Worm (Caenorhabditis elegans) whole organism, L2 larva: ENCODE data around the gene tmem-131.
A peak's percentile ranks its signal among the peaks of the same experiment; 100 is the strongest.
"Not testable (repeated sequence)": the region's sequence is repeated elsewhere in the genome, so short reads cannot be mapped to it uniquely, and the experiment has no call there.

Experiments
- C34F6.9 ChIP-seq: fragments of 150-350 bp; optimal IDR thresholded peaks from 2 replicates; lab custom pipeline; 2014; ENCODE audit warnings: missing biosample characterization, missing genetic modification characterization
- F13H6.1 ChIP-seq: sonication (generic microtip); optimal IDR thresholded peaks from 2 replicates; lab custom pipeline; 2016; ENCODE audit warnings: missing genetic modification characterization, missing compliant biosample characterization
- Y55F3AM.14 ChIP-seq: fragments of 200-800 bp; sonication (Bioruptor generic); optimal IDR thresholded peaks from 2 replicates; lab custom pipeline; 2018; ENCODE audit warnings: mild to moderate bottlenecking, missing genetic modification characterization, missing compliant biosample characterization
- ZK546.5 ChIP-seq: sonication (generic microtip); optimal IDR thresholded peaks from 2 replicates; lab custom pipeline; 2017; ENCODE audit warnings: missing biosample characterization, missing genetic modification characterization
- ama-1 ChIP-seq: fragments of 150-350 bp; optimal IDR thresholded peaks from 2 replicates; lab custom pipeline; 2018; ENCODE audit warnings: inconsistent platforms
- blmp-1 ChIP-seq: sonication (generic microtip); optimal IDR thresholded peaks from 2 replicates; lab custom pipeline; 2017; ENCODE audit warnings: missing genetic modification characterization, mild to moderate bottlenecking, missing compliant biosample characterization, antibody characterized with exemption, moderate library complexity; ENCODE audit not compliant: insufficient read depth
- ceh-82 ChIP-seq: fragments of 150-350 bp; optimal IDR thresholded peaks from 2 replicates; lab custom pipeline; 2014; ENCODE audit warnings: missing biosample characterization, missing genetic modification characterization
- crh-2 ChIP-seq: sonication (generic microtip); optimal IDR thresholded peaks from 2 replicates; lab custom pipeline; 2017; ENCODE audit warnings: missing biosample characterization, missing genetic modification characterization
- dmd-4 ChIP-seq: sonication (generic microtip); optimal IDR thresholded peaks from 2 replicates; lab custom pipeline; 2017; ENCODE audit warnings: missing biosample characterization, missing genetic modification characterization
- egl-27 ChIP-seq: sonication (generic microtip); optimal IDR thresholded peaks from 3 replicates; lab custom pipeline; 2017; ENCODE audit warnings: missing biosample characterization, missing genetic modification reagents, missing genetic modification characterization
- fos-1 ChIP-seq: fragments of 150-350 bp; optimal IDR thresholded peaks from 2 replicates; lab custom pipeline; 2014; ENCODE audit warnings: missing biosample characterization, missing genetic modification characterization
- gmeb-1 ChIP-seq: fragments of 150-350 bp; optimal IDR thresholded peaks from 2 replicates; lab custom pipeline; 2014; ENCODE audit warnings: missing biosample characterization, missing genetic modification characterization
- lin-11 ChIP-seq: fragments of 150-350 bp; sonication (generic microtip); optimal IDR thresholded peaks from 2 replicates; lab custom pipeline; 2014; ENCODE audit warnings: missing biosample characterization, missing genetic modification characterization, inconsistent platforms, mixed read lengths
- lin-13 ChIP-seq: fragments of 150-350 bp; optimal IDR thresholded peaks from 2 replicates; lab custom pipeline; 2014; ENCODE audit warnings: missing biosample characterization, missing genetic modification reagents, missing genetic modification characterization
- lin-39 ChIP-seq: fragments of 150-350 bp; optimal IDR thresholded peaks from 2 replicates; lab custom pipeline; 2014; ENCODE audit warnings: missing biosample characterization, missing genetic modification reagents, missing genetic modification characterization
- lsy-2 ChIP-seq, 2 experiments: fragments of 150-350 bp in 1 of 2; sonication (generic microtip) in 1 of 2; optimal IDR thresholded peaks; 2 replicates each; lab custom pipeline; 2014 to 2017; ENCODE audit warnings: missing biosample characterization in 2 of 2, missing genetic modification characterization in 2 of 2
- mab-5 ChIP-seq: fragments of 150-350 bp; optimal IDR thresholded peaks from 2 replicates; lab custom pipeline; 2014; ENCODE audit warnings: missing biosample characterization, missing genetic modification characterization
- mdl-1 ChIP-seq, 2 experiments: fragments of 150-350 bp in 1 of 2; sonication (generic microtip) in 1 of 2; optimal IDR thresholded peaks; 2 replicates each; lab custom pipeline; 2017; ENCODE audit warnings: missing biosample characterization in 2 of 2, missing genetic modification characterization in 2 of 2
- nhr-11 ChIP-seq: fragments of 150-350 bp; optimal IDR thresholded peaks from 2 replicates; lab custom pipeline; 2014; ENCODE audit warnings: missing biosample characterization, missing genetic modification characterization
- nhr-129 ChIP-seq: fragments of 150-350 bp; optimal IDR thresholded peaks from 2 replicates; lab custom pipeline; 2014; ENCODE audit warnings: missing biosample characterization, missing genetic modification characterization
- nhr-21 ChIP-seq: fragments of 150-350 bp; optimal IDR thresholded peaks from 2 replicates; lab custom pipeline; 2014; ENCODE audit warnings: missing biosample characterization, missing genetic modification characterization
- nhr-23 ChIP-seq: fragments of 150-350 bp; optimal IDR thresholded peaks from 2 replicates; lab custom pipeline; 2014; ENCODE audit warnings: missing biosample characterization, missing genetic modification reagents, missing genetic modification characterization
- nhr-25 ChIP-seq: fragments of 150-350 bp; sonication (generic microtip); optimal IDR thresholded peaks from 3 replicates; lab custom pipeline; 2014; ENCODE audit warnings: missing biosample characterization, missing genetic modification characterization
- sem-4 ChIP-seq: fragments of 150-350 bp; optimal IDR thresholded peaks from 2 replicates; lab custom pipeline; 2014; ENCODE audit warnings: missing biosample characterization, missing genetic modification reagents, missing genetic modification characterization
- sma-3 ChIP-seq: sonication (generic microtip); optimal IDR thresholded peaks from 2 replicates; lab custom pipeline; 2016; ENCODE audit warnings: missing genetic modification reagents, missing genetic modification characterization, missing compliant biosample characterization
- sma-9 ChIP-seq, 2 experiments: fragments of 150-350 bp in 1 of 2; sonication (generic microtip) in 1 of 2; optimal IDR thresholded peaks; 2 replicates each; lab custom pipeline; 2014 to 2016; ENCODE audit warnings: missing genetic modification characterization in 2 of 2, mild to moderate bottlenecking in 1 of 2, missing biosample characterization in 1 of 2, missing compliant biosample characterization in 1 of 2, missing genetic modification reagents in 1 of 2, moderate library complexity in 1 of 2
- snpc-4 ChIP-seq: fragments of 150-350 bp; optimal IDR thresholded peaks from 2 replicates; lab custom pipeline; 2014; ENCODE audit warnings: missing biosample characterization, missing genetic modification characterization
- unc-55 ChIP-seq: fragments of 150-350 bp; sonication (generic microtip); optimal IDR thresholded peaks from 3 replicates; lab custom pipeline; 2014; ENCODE audit warnings: missing biosample characterization, missing genetic modification reagents, missing genetic modification characterization
- unc-62 ChIP-seq: fragments of 150-350 bp; optimal IDR thresholded peaks from 2 replicates; lab custom pipeline; 2014; ENCODE audit warnings: missing biosample characterization, missing genetic modification reagents, missing genetic modification characterization
- zag-1 ChIP-seq: fragments of 150-350 bp; optimal IDR thresholded peaks from 2 replicates; lab custom pipeline; 2014; ENCODE audit warnings: missing biosample characterization, missing genetic modification characterization
- ztf-1 ChIP-seq: fragments of 200-800 bp; sonication (Bioruptor generic); conservative IDR thresholded peaks from 2 replicates; pipeline ENCODE4 v1.3.6; 2022; ENCODE audit warnings: missing genetic modification characterization, missing compliant biosample characterization
- ztf-4 ChIP-seq: fragments of 150-350 bp; optimal IDR thresholded peaks from 2 replicates; lab custom pipeline; 2014; ENCODE audit warnings: missing biosample characterization, missing genetic modification characterization

Gene tmem-131

ce11 chrIII:5047175-5047574, 49.2 kb upstream of the tmem-131 start, which contains the start of gene txbp-3 (continued):
- peak; percentile 60 for TF ChIP-seq lin-13 (GFP tag; lab: Kevin White, UChicago)

ce11 chrIII:5044709-5045108, 46.7 kb upstream of the tmem-131 start, which contains the start of gene C45G9.14:
TSS of gene C45G9.14 (plus strand) at chrIII:5045009.
- TF ChIP-seq ZK546.5 (tag; lab: Kevin White, UChicago) (no peak), fos-1 (no peak)

- no peak for TF ChIP-seq lin-13 (GFP tag; lab: Kevin White, UChicago)
- no peak for TF ChIP-seq fos-1
- TF ChIP-seq nhr-25 (tag; lab: Kevin White, UChicago): no peak
- no peak for TF ChIP-seq nhr-11 (tag; lab: Kevin White, UChicago)
- TF ChIP-seq nhr-23 (tag; lab: Kevin White, UChicago): no peak
- no peak for TF ChIP-seq C34F6.9 (tag; lab: Kevin White, UChicago)
- TF ChIP-seq mab-5 (tag; lab: Kevin White, UChicago): no peak
- TF ChIP-seq lsy-2 (tag; optimal IDR thresholded peaks at IDR 0.05; lab: Kevin White, UChicago): no peak
- no peak for TF ChIP-seq ceh-82 (tag; lab: Kevin White, UChicago)
- TF ChIP-seq F13H6.1 (tag; lab: Kevin White, UChicago): no peak
- no peak for TF ChIP-seq ztf-1 (GFP tag; lab: Robert Waterston, UW)
- TF ChIP-seq, all 48 proteins: peak for 0
These were observed 44.2 kb upstream of the tmem-131 start, which contains the start of gene nlp-43 for ce11 chrIII:5042112-5042511. TSS of gene nlp-43 (plus strand) at chrIII:5042412.

ce11 chrIII:5036158-5036557, 38.2 kb upstream of the tmem-131 start, which contains the start of gene C45G9.6:
TSS of gene C45G9.6 (plus strand) at chrIII:5036458.
- TF ChIP-seq lin-11 (tag; lab: Kevin White, UChicago) (no peak), nhr-129 (no peak), nhr-23 (tag; lab: Kevin White, UChicago) (no peak), nhr-11 (tag; lab: Kevin White, UChicago) (no peak), dmd-4 (tag; lab: Kevin White, UChicago) (no peak), unc-62 (GFP tag; lab: Kevin White, UChicago) (no peak), sma-3 (GFP tag; lab: Kevin White, UChicago) (no peak), zag-1 (no peak), ama-1 (lab: Kevin White, UChicago) (no peak), egl-27 (no peak), crh-2 (tag; lab: Kevin White, UChicago) (no peak), lin-13 (GFP tag; lab: Kevin White, UChicago) (no peak), gmeb-1 (tag; lab: Kevin White, UChicago) (no peak), unc-55 (GFP tag; lab: Kevin White, UChicago) (no peak), blmp-1 (tag; lab: Kevin White, UChicago) (no peak), ceh-82 (tag; lab: Kevin White, UChicago) (no peak), lin-39 (no peak)

ce11 chrIII:5031375-5031836, 33.4 kb upstream of the tmem-131 start:
- TF ChIP-seq egl-27: peak; percentile 24
- TF ChIP-seq lin-11 (tag; lab: Kevin White, UChicago): peak; percentile 49
- peak; percentile 30 for TF ChIP-seq C34F6.9 (tag; lab: Kevin White, UChicago)
- TF ChIP-seq fos-1: peak; percentile 88
- TF ChIP-seq nhr-25 (tag; lab: Kevin White, UChicago): peak; percentile 50
- TF ChIP-seq gmeb-1 (tag; lab: Kevin White, UChicago): peak; percentile 47
- TF ChIP-seq nhr-21: peak; percentile 77
- TF ChIP-seq snpc-4 (tag; lab: Kevin White, UChicago): peak; percentile 27
- TF ChIP-seq mab-5 (tag; lab: Kevin White, UChicago): peak; percentile 7
- TF ChIP-seq lin-13 (GFP tag; lab: Kevin White, UChicago): peak; percentile 76
- TF ChIP-seq unc-55 (GFP tag; lab: Kevin White, UChicago): peak; percentile 45
- TF ChIP-seq F13H6.1 (tag; lab: Kevin White, UChicago): peak; percentile 89
- peak; percentile 75 for TF ChIP-seq sma-3 (GFP tag; lab: Kevin White, UChicago)
- peak in 1 of 2 experiments; percentile 43 for TF ChIP-seq mdl-1 (tag; optimal IDR thresholded peaks at IDR 0.05; lab: Kevin White, UChicago)
- TF ChIP-seq nhr-129: peak; percentile 49
- TF ChIP-seq Y55F3AM.14: peak; percentile 70
- peak; percentile 66 to 72 for TF ChIP-seq lsy-2 (tag; optimal IDR thresholded peaks at IDR 0.05; lab: Kevin White, UChicago)
- peak; percentile 28 for TF ChIP-seq ztf-4 (tag; lab: Kevin White, UChicago)
- TF ChIP-seq sma-9 (GFP tag; optimal IDR thresholded peaks at IDR 0.05; lab: Kevin White, UChicago): peak; percentile 50
- TF ChIP-seq sma-9 (tag; optimal IDR thresholded peaks at IDR 0.05; lab: Kevin White, UChicago): not testable (repeated sequence)
- peak; percentile 77 for TF ChIP-seq crh-2 (tag; lab: Kevin White, UChicago)
- peak; percentile 47 for TF ChIP-seq sem-4 (tag; lab: Kevin White, UChicago)
